Fruit fly (Drosophila melanogaster) whole organism, wandering third instar larva: Measurements from ENCODE around the gene CG14174.

ENCODE experiments used
- CrebA ChIP-seq: fragments of 200-800 bp; sonication (Bioruptor generic); optimal IDR thresholded peaks from 2 replicates; lab custom pipeline; 2016; ENCODE audit warnings: missing biosample characterization, mild to moderate bottlenecking, missing genetic modification characterization, borderline replicate concordance
- Dif ChIP-seq: fragments of 200-275, 200-300 bp; sonication (Bioruptor generic); optimal IDR thresholded peaks from 2 replicates; lab custom pipeline; 2018; ENCODE audit warnings: missing biosample characterization, missing genetic modification characterization; ENCODE audit not compliant: partially characterized antibody
- HLH106 ChIP-seq: fragments of 200-800 bp; optimal IDR thresholded peaks from 3 replicates; lab custom pipeline; 2019; ENCODE audit warnings: missing biosample characterization, mild to moderate bottlenecking, missing genetic modification characterization, moderate library complexity
- Hnf4 ChIP-seq: fragments of 200-800 bp; sonication (Bioruptor generic); optimal IDR thresholded peaks from 2 replicates; lab custom pipeline; 2016; ENCODE audit warnings: missing biosample characterization, mild to moderate bottlenecking, missing genetic modification characterization
- Mio ChIP-seq: sonication (Bioruptor generic); optimal IDR thresholded peaks from 2 replicates; lab custom pipeline; 2016; ENCODE audit warnings: missing biosample characterization, missing genetic modification characterization
- Rel ChIP-seq, 2 experiments: fragments of 200-800 bp; sonication (Bioruptor generic) in 1 of 2; optimal IDR thresholded peaks; 2 replicates in 1 of 2; 3 replicates in 1 of 2; lab custom pipeline; 2016 to 2019; ENCODE audit warnings: mild to moderate bottlenecking in 2 of 2, missing biosample characterization in 2 of 2, missing genetic modification characterization in 2 of 2, moderate library complexity in 1 of 2
- h ChIP-seq: fragments of 200-800 bp; sonication (Bioruptor generic); optimal IDR thresholded peaks from 3 replicates; lab custom pipeline; 2016; ENCODE audit warnings: missing biosample characterization, mild to moderate bottlenecking, missing genetic modification characterization
- lola ChIP-seq: fragments of >200 bp; optimal IDR thresholded peaks from 2 replicates; lab custom pipeline; 2017; ENCODE audit warnings: missing biosample characterization, missing genetic modification characterization
- psq ChIP-seq: fragments of 200-800 bp; sonication (Bioruptor generic); optimal IDR thresholded peaks from 3 replicates; lab custom pipeline; 2017; ENCODE audit warnings: missing biosample characterization, mild to moderate bottlenecking, missing genetic modification characterization, moderate library complexity

DNA sequence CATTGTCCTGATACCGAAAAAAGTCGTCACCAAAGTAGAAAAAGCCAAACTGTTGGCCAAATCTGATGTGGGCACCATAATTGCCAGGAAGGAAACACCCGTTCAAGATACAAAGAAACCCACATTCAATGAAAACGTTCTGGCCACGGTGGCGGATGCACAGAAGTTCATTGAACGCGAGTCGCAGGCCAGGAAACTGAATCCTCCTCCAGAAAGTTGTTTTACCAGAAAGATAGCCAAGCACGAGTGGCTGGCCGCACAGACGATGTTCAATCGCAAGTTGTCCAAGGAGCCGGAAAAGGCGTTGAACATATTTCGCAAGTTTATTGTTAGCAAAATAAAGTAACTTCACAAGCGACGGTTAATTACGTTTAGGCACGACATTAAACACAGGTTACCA lies 974 bp downstream of the CG14174 start:
- TF ChIP-seq h (GFP tag; lab: Kevin White, UChicago), result no peak
- no peak for TF ChIP-seq HLH106 (tag; lab: Kevin White, UChicago)
- TF ChIP-seq Dif (GFP tag; lab: Kevin White, UChicago), result no peak
- TF ChIP-seq Mio (GFP tag; lab: Kevin White, UChicago), result no peak
- TF ChIP-seq Rel (GFP tag; optimal IDR thresholded peaks at IDR 0.05; lab: Kevin White, UChicago), result no peak
- TF ChIP-seq Rel (tag; optimal IDR thresholded peaks at IDR 0.05; lab: Kevin White, UChicago), result no peak
- no peak for TF ChIP-seq psq (GFP tag; lab: Kevin White, UChicago)
- no peak for TF ChIP-seq CrebA (GFP tag; lab: Kevin White, UChicago)
- TF ChIP-seq Hnf4 (GFP tag; lab: Kevin White, UChicago), result no peak
- TF ChIP-seq lola (GFP tag; lab: Kevin White, UChicago), result no peak
